In genomic region chr3L:12040313-12040924, dm6 we compare ENCODE assay signal across 2 fruit fly cellular contexts.
TF ChIP-seq lines count a peak whose summit lies in the region.

No protein-coding gene starts in this region.

TF ChIP-seq in whole organism, embryonic, 481 proteins besides CTCF, POLR2A, EP300 and RAD21 (continued from another document and continues in another):
- TF ChIP-seq jing (GFP tag; optimal IDR thresholded peaks at IDR 0.05; lab: Kevin White, UChicago) (no peak), cad (GFP tag; optimal IDR thresholded peaks at IDR 0.05; lab: Kevin White, UChicago) (no peak), mirr (GFP tag; optimal IDR thresholded peaks at IDR 0.05; lab: Kevin White, UChicago) (peak; percentile 29), stwl (tag; optimal IDR thresholded peaks at IDR 0.05; lab: Kevin White, UChicago) (no peak), sug (tag; optimal IDR thresholded peaks at IDR 0.05; lab: Kevin White, UChicago) (peak; percentile 90), PHDP (tag; optimal IDR thresholded peaks at IDR 0.05; lab: Kevin White, UChicago) (no peak), nom (GFP tag; optimal IDR thresholded peaks at IDR 0.05; lab: Kevin White, UChicago) (peak; percentile 60), caup (GFP tag; optimal IDR thresholded peaks at IDR 0.05; lab: Kevin White, UChicago; ENCODE audit: severe bottlenecking) (no peak), HHEX (GFP tag; optimal IDR thresholded peaks at IDR 0.05; lab: Kevin White, UChicago) (no peak), ftz-f1 (GFP tag; optimal IDR thresholded peaks at IDR 0.05; lab: Kevin White, UChicago) (no peak), CG30431 (GFP tag; optimal IDR thresholded peaks at IDR 0.05; lab: Kevin White, UChicago) (no peak), abd-A (tag; optimal IDR thresholded peaks at IDR 0.05; lab: Kevin White, UChicago) (no peak), D19B (GFP tag; optimal IDR thresholded peaks at IDR 0.05; lab: Kevin White, UChicago) (peak; percentile 78), Chrac-16 (GFP tag; optimal IDR thresholded peaks at IDR 0.05; lab: Kevin White, UChicago) (no peak), tio (GFP tag; optimal IDR thresholded peaks at IDR 0.05; lab: Kevin White, UChicago) (no peak), CG30403 (GFP tag; optimal IDR thresholded peaks at IDR 0.05; lab: Kevin White, UChicago) (no peak), Med (GFP tag; lab: Kevin White, UChicago) (peak; percentile 74), CG12769 (tag; optimal IDR thresholded peaks at IDR 0.05; lab: Kevin White, UChicago) (peak; percentile 25), chm (GFP tag; IDR thresholded peaks at IDR 0.05; lab: Robert Waterston, UW) (peak; percentile 16; the same call in 1 of the 2 replicates), CG13287 (GFP tag; IDR thresholded peaks at IDR 0.05; lab: Robert Waterston, UW; ENCODE audit: partially characterized antibody) (no peak), dmrt99B (tag; optimal IDR thresholded peaks at IDR 0.05; lab: Kevin White, UChicago) (no peak), CG14710 (tag; optimal IDR thresholded peaks at IDR 0.05; lab: Kevin White, UChicago) (no peak), CG2199 (GFP tag; IDR thresholded peaks at IDR 0.05; lab: Robert Waterston, UW) (0 out of 3 replicates have a peak, but pooled peaks have one; percentile 11), Pdp1 (GFP tag; optimal IDR thresholded peaks at IDR 0.05; lab: Kevin White, UChicago) (peak in 1 of 2 experiments; percentile 35), vnd (GFP tag; IDR thresholded peaks at IDR 0.05; lab: Robert Waterston, UW; ENCODE audit: partially characterized antibody) (no peak), sd (tag; optimal IDR thresholded peaks at IDR 0.05; lab: Kevin White, UChicago) (no peak), CG2712 (tag; optimal IDR thresholded peaks at IDR 0.05; lab: Kevin White, UChicago) (no peak), CG9932 (GFP tag; IDR thresholded peaks at IDR 0.05; lab: Robert Waterston, UW) (no peak), cwo (GFP tag; optimal IDR thresholded peaks at IDR 0.05; lab: Kevin White, UChicago) (no peak), BEAF-32 (GFP tag; optimal IDR thresholded peaks at IDR 0.05; lab: Kevin White, UChicago) (no peak), Nf-YB (GFP tag; optimal IDR thresholded peaks at IDR 0.05; lab: Kevin White, UChicago) (peak; percentile 13), dmrt11E (tag; optimal IDR thresholded peaks at IDR 0.05; lab: Kevin White, UChicago) (no peak), vvl (GFP tag; IDR thresholded peaks at IDR 0.05; lab: Robert Waterston, UW) (no peak), lov (optimal IDR thresholded peaks at IDR 0.05; lab: Kevin White, UChicago) (no peak), lov (GFP tag; IDR thresholded peaks at IDR 0.05; lab: Robert Waterston, UW) (no peak), HmgZ (tag; optimal IDR thresholded peaks at IDR 0.05; lab: Kevin White, UChicago) (peak; percentile 47), tgo (GFP tag; IDR thresholded peaks at IDR 0.05; lab: Robert Waterston, UW) (no peak), gro (GFP tag; optimal IDR thresholded peaks at IDR 0.05; lab: Kevin White, UChicago) (no peak), CG17385 (GFP tag; optimal IDR thresholded peaks at IDR 0.05; lab: Kevin White, UChicago) (no peak), grn (GFP tag; optimal IDR thresholded peaks at IDR 0.05; lab: Kevin White, UChicago) (peak; percentile 92), CG1603 (tag; optimal IDR thresholded peaks at IDR 0.05; lab: Kevin White, UChicago) (no peak), kah (GFP tag; optimal IDR thresholded peaks at IDR 0.05; lab: Kevin White, UChicago) (no peak), fd96Cb (tag; optimal IDR thresholded peaks at IDR 0.05; lab: Kevin White, UChicago) (no peak), CG13894 (tag; optimal IDR thresholded peaks at IDR 0.05; lab: Kevin White, UChicago) (peak; percentile 33), Vsx1 (GFP tag; optimal IDR thresholded peaks at IDR 0.05; lab: Kevin White, UChicago) (peak; percentile 51), chn (GFP tag; optimal IDR thresholded peaks at IDR 0.05; lab: Kevin White, UChicago) (no peak), GATAe (GFP tag; conservative IDR thresholded peaks at IDR 0.05; lab: Robert Waterston, UW) (peak; percentile 19; the same call in 1 of the 2 replicates), Hmr (GFP tag; optimal IDR thresholded peaks at IDR 0.05; lab: Kevin White, UChicago) (no peak), Gug (GFP tag; IDR thresholded peaks at IDR 0.05; lab: Robert Waterston, UW) (no peak), br (optimal IDR thresholded peaks at IDR 0.05; lab: Kevin White, UChicago) (no peak), NFAT (GFP tag; IDR thresholded peaks at IDR 0.05; lab: Robert Waterston, UW) (no peak), pb (GFP tag; optimal IDR thresholded peaks at IDR 0.05; lab: Kevin White, UChicago) (no peak), Drgx (GFP tag; IDR thresholded peaks at IDR 0.05; lab: Robert Waterston, UW) (0 out of 2 replicates have a peak, but pooled peaks have one; percentile 8), ro (GFP tag; IDR thresholded peaks at IDR 0.05; lab: Robert Waterston, UW) (no peak), lilli (GFP tag; optimal IDR thresholded peaks at IDR 0.05; lab: Kevin White, UChicago) (no peak), CG4617 (GFP tag; optimal IDR thresholded peaks at IDR 0.05; lab: Kevin White, UChicago; ENCODE audit: borderline replicate concordance) (no peak), nerfin-2 (GFP tag; IDR thresholded peaks at IDR 0.05; lab: Robert Waterston, UW; ENCODE audit: partially characterized antibody) (no peak), CG8359 (GFP tag; optimal IDR thresholded peaks at IDR 0.05; lab: Kevin White, UChicago; ENCODE audit: borderline replicate concordance) (no peak), inv (GFP tag; IDR thresholded peaks at IDR 0.05; lab: Robert Waterston, UW; ENCODE audit: partially characterized antibody) (no peak), CG17328 (GFP tag; IDR thresholded peaks at IDR 0.05; lab: Robert Waterston, UW) (no peak), phol (tag; optimal IDR thresholded peaks at IDR 0.05; lab: Kevin White, UChicago) (no peak), row (GFP tag; IDR thresholded peaks at IDR 0.05; lab: Robert Waterston, UW) (0 out of 3 replicates have a peak, but pooled peaks have one; percentile 16), odd (GFP tag; optimal IDR thresholded peaks at IDR 0.05; lab: Kevin White, UChicago) (no peak), CG2875 (GFP tag; optimal IDR thresholded peaks at IDR 0.05; lab: Kevin White, UChicago) (no peak), tna (GFP tag; IDR thresholded peaks at IDR 0.05; lab: Robert Waterston, UW; ENCODE audit: partially characterized antibody) (no peak), Deaf1 (tag; optimal IDR thresholded peaks at IDR 0.05; lab: Kevin White, UChicago) (peak; percentile 63), fd3F (GFP tag; optimal IDR thresholded peaks at IDR 0.05; lab: Kevin White, UChicago) (no peak)

TF ChIP-seq in whole organism, prepupa, 60 proteins besides CTCF, POLR2A, EP300 and RAD21 (continued from another document):
- TF ChIP-seq vri (GFP tag; optimal IDR thresholded peaks at IDR 0.05; lab: Kevin White, UChicago) = no peak
- peak; percentile 10 for TF ChIP-seq Hr4 (GFP tag; optimal IDR thresholded peaks at IDR 0.05; lab: Kevin White, UChicago)
- TF ChIP-seq Eip93F (GFP tag; optimal IDR thresholded peaks at IDR 0.05; lab: Kevin White, UChicago) = no peak
- TF ChIP-seq Ets96B (tag; optimal IDR thresholded peaks at IDR 0.05; lab: Kevin White, UChicago) = no peak
- TF ChIP-seq Eip75B (GFP tag; optimal IDR thresholded peaks at IDR 0.05; lab: Kevin White, UChicago) = peak; percentile 48
- peak; percentile 38 for TF ChIP-seq achi (GFP tag; optimal IDR thresholded peaks at IDR 0.05; lab: Kevin White, UChicago)
- no peak for TF ChIP-seq CG16779 (tag; optimal IDR thresholded peaks at IDR 0.05; lab: Kevin White, UChicago)
- TF ChIP-seq Blimp-1 (GFP tag; optimal IDR thresholded peaks at IDR 0.05; lab: Kevin White, UChicago) = peak; percentile 12
- TF ChIP-seq CG3032 (tag; optimal IDR thresholded peaks at IDR 0.05; lab: Kevin White, UChicago) = no peak
- TF ChIP-seq CG9139 (GFP tag; optimal IDR thresholded peaks at IDR 0.05; lab: Kevin White, UChicago) = peak; percentile 33
- TF ChIP-seq acj6 (GFP tag; optimal IDR thresholded peaks at IDR 0.05; lab: Kevin White, UChicago) = no peak
- no peak for TF ChIP-seq topi (GFP tag; optimal IDR thresholded peaks at IDR 0.05; lab: Kevin White, UChicago)
- peak; percentile 14 for TF ChIP-seq CG32006 (GFP tag; optimal IDR thresholded peaks at IDR 0.05; lab: Kevin White, UChicago)
- TF ChIP-seq CG6163 (GFP tag; IDR thresholded peaks at IDR 0.05; lab: Robert Waterston, UW) = peak; percentile 27; the same call in 1 of the 3 replicates
- TF ChIP-seq esn (GFP tag; optimal IDR thresholded peaks at IDR 0.05; lab: Kevin White, UChicago) = peak; percentile 25
- no peak for TF ChIP-seq fd85E (GFP tag; optimal IDR thresholded peaks at IDR 0.05; lab: Kevin White, UChicago)
- no peak for TF ChIP-seq CG8632 (GFP tag; optimal IDR thresholded peaks at IDR 0.05; lab: Kevin White, UChicago)
- TF ChIP-seq CG10669 (GFP tag; optimal IDR thresholded peaks at IDR 0.05; lab: Kevin White, UChicago) = no peak
- no peak for TF ChIP-seq pdm3 (GFP tag; optimal IDR thresholded peaks at IDR 0.05; lab: Kevin White, UChicago)
- TF ChIP-seq salr (GFP tag; optimal IDR thresholded peaks at IDR 0.05; lab: Kevin White, UChicago) = peak in 1 of 2 experiments; percentile 12
- TF ChIP-seq lz (GFP tag; optimal IDR thresholded peaks at IDR 0.05; lab: Kevin White, UChicago) = no peak
- no peak for TF ChIP-seq OdsH (GFP tag; optimal IDR thresholded peaks at IDR 0.05; lab: Kevin White, UChicago)
- TF ChIP-seq CG4318 (GFP tag; optimal IDR thresholded peaks at IDR 0.05; lab: Kevin White, UChicago) = no peak
- no peak for TF ChIP-seq CG3919 (GFP tag; optimal IDR thresholded peaks at IDR 0.05; lab: Kevin White, UChicago)
- TF ChIP-seq CG8119 (GFP tag; IDR thresholded peaks at IDR 0.05; lab: Robert Waterston, UW) = 0 out of 3 replicates have a peak, but pooled peaks have one; percentile 37
- TF ChIP-seq fkh (GFP tag; optimal IDR thresholded peaks at IDR 0.05; lab: Kevin White, UChicago) = no peak
- TF ChIP-seq dsx (GFP tag; optimal IDR thresholded peaks at IDR 0.05; lab: Kevin White, UChicago; ENCODE audit: poor library complexity, severe bottlenecking) = peak; percentile 68
- TF ChIP-seq CG6808 (GFP tag; optimal IDR thresholded peaks at IDR 0.05; lab: Kevin White, UChicago) = peak; percentile 51
- peak; percentile 19; the same call in 1 of the 3 replicates for TF ChIP-seq eg (GFP tag; IDR thresholded peaks at IDR 0.05; lab: Robert Waterston, UW)
- no peak for TF ChIP-seq dac (GFP tag; optimal IDR thresholded peaks at IDR 0.05; lab: Kevin White, UChicago)
- no peak for TF ChIP-seq CG6792 (GFP tag; optimal IDR thresholded peaks at IDR 0.05; lab: Kevin White, UChicago)
- no peak for TF ChIP-seq fd59A (GFP tag; optimal IDR thresholded peaks at IDR 0.05; lab: Kevin White, UChicago)
- TF ChIP-seq CG31627 (GFP tag; optimal IDR thresholded peaks at IDR 0.05; lab: Kevin White, UChicago) = no peak
- no peak for TF ChIP-seq CG8319 (GFP tag; optimal IDR thresholded peaks at IDR 0.05; lab: Kevin White, UChicago)
- TF ChIP-seq CG34406 (GFP tag; optimal IDR thresholded peaks at IDR 0.05; lab: Kevin White, UChicago) = peak; percentile 1
- TF ChIP-seq net (GFP tag; optimal IDR thresholded peaks at IDR 0.05; lab: Kevin White, UChicago) = no peak
